Fruit fly (Drosophila melanogaster) whole organism, embryonic: ENCODE data around the gene Est-6.
A peak's percentile ranks its signal among the peaks of the same experiment; 100 is the strongest.

Source experiments
- Ada2b ChIP-seq: fragments of 200-800 bp; sonication (Bioruptor generic); IDR thresholded peaks from 2 replicates; pipeline ENCODE4 v1.3.6; 2022; ENCODE audit warnings: missing biosample characterization, missing genetic modification characterization
- Aef1 ChIP-seq: fragments of 200-800 bp; sonication (Bioruptor generic); IDR thresholded peaks from 3 replicates; pipeline ENCODE4 v1.3.6; 2022; ENCODE audit warnings: missing biosample characterization, missing genetic modification characterization
- Atf3 ChIP-seq: fragments of 200-800 bp; sonication (Bioruptor generic); optimal IDR thresholded peaks from 3 replicates; lab custom pipeline; 2016; ENCODE audit warnings: missing biosample characterization, missing genetic modification characterization
- Blimp-1 ChIP-seq: fragments of 200-800 bp; sonication (Bioruptor generic); optimal IDR thresholded peaks from 3 replicates; lab custom pipeline; 2018; ENCODE audit warnings: missing biosample characterization, missing genetic modification characterization, mild to moderate bottlenecking, moderate library complexity, missing genetic modification reagents
- CG10366 ChIP-seq: fragments of 200-800 bp; sonication (Bioruptor generic); IDR thresholded peaks from 2 replicates; pipeline ENCODE4 v1.3.6; 2022; ENCODE audit warnings: missing biosample characterization, missing genetic modification characterization
- CG10431 ChIP-seq: fragments of 200-800 bp; sonication (Bioruptor generic); optimal IDR thresholded peaks from 3 replicates; lab custom pipeline; 2018; ENCODE audit warnings: missing biosample characterization, mild to moderate bottlenecking, missing genetic modification characterization
- CG11456 ChIP-seq: fragments of 200-800 bp; sonication (Bioruptor generic); IDR thresholded peaks from 3 replicates; pipeline ENCODE4 v1.3.6; 2022; ENCODE audit warnings: missing biosample characterization, missing genetic modification characterization
- CG13287 ChIP-seq: fragments of 200-800 bp; sonication (Bioruptor generic); IDR thresholded peaks from 2 replicates; pipeline ENCODE4 v1.3.6; 2022; ENCODE audit warnings: missing biosample characterization, missing genetic modification characterization; ENCODE audit not compliant: partially characterized antibody
- CG16813 ChIP-seq: fragments of 200-800 bp; sonication (Bioruptor generic); IDR thresholded peaks from 3 replicates; pipeline ENCODE4 v1.3.6; 2022; ENCODE audit warnings: missing biosample characterization, missing genetic modification characterization; ENCODE audit not compliant: partially characterized antibody
- CG17802 ChIP-seq: fragments of 200-800 bp; sonication (Bioruptor generic); optimal IDR thresholded peaks from 2 replicates; lab custom pipeline; 2018; ENCODE audit warnings: missing biosample characterization, mild to moderate bottlenecking, missing genetic modification characterization, moderate library complexity
- CG18011 ChIP-seq: fragments of 200-800 bp; sonication (Bioruptor generic); optimal IDR thresholded peaks from 2 replicates; lab custom pipeline; 2017; ENCODE audit warnings: missing biosample characterization, missing genetic modification characterization, mild to moderate bottlenecking, moderate library complexity, missing genotype
- CG18262 ChIP-seq: fragments of 200-800 bp; optimal IDR thresholded peaks from 3 replicates; lab custom pipeline; 2019; ENCODE audit warnings: missing biosample characterization, mild to moderate bottlenecking, missing genetic modification characterization, moderate library complexity
- CG31365 ChIP-seq: fragments of 200-800 bp; sonication (Bioruptor generic); optimal IDR thresholded peaks from 2 replicates; lab custom pipeline; 2018; ENCODE audit warnings: missing biosample characterization, mild to moderate bottlenecking, missing genetic modification characterization
- CG32772 ChIP-seq: fragments of 200-800 bp; sonication (Bioruptor generic); IDR thresholded peaks from 2 replicates; pipeline ENCODE4 v1.3.6; 2022; ENCODE audit warnings: missing biosample characterization, missing genetic modification characterization
- CG33557 ChIP-seq: fragments of 200-800 bp; sonication (Bioruptor generic); optimal IDR thresholded peaks from 2 replicates; lab custom pipeline; 2019; ENCODE audit warnings: missing biosample characterization, mild to moderate bottlenecking, missing genetic modification characterization, moderate library complexity
- CG4360 ChIP-seq: fragments of 200-800 bp; sonication (Bioruptor generic); IDR thresholded peaks from 2 replicates; pipeline ENCODE4 v1.3.6; 2022; ENCODE audit warnings: missing biosample characterization, missing genetic modification characterization
- CG4404 ChIP-seq: fragments of 200-800 bp; sonication (Bioruptor generic); IDR thresholded peaks from 2 replicates; pipeline ENCODE4 v1.3.6; 2022; ENCODE audit warnings: missing biosample characterization, missing genetic modification characterization
- CG6254 ChIP-seq: fragments of 200-800 bp; sonication (Bioruptor generic); optimal IDR thresholded peaks from 3 replicates; lab custom pipeline; 2017; ENCODE audit warnings: mild to moderate bottlenecking, missing biosample characterization, missing genetic modification reagents, missing genetic modification characterization
- CG6791 ChIP-seq: fragments of 200-800 bp; sonication (Bioruptor generic); IDR thresholded peaks from 3 replicates; pipeline ENCODE4 v1.3.6; 2022; ENCODE audit warnings: missing biosample characterization, missing genetic modification characterization; ENCODE audit not compliant: partially characterized antibody
- CG6854 ChIP-seq: fragments of 200-800 bp; sonication (Bioruptor generic); optimal IDR thresholded peaks from 3 replicates; lab custom pipeline; 2017; ENCODE audit warnings: missing biosample characterization, mild to moderate bottlenecking, missing genetic modification characterization
- CG7963 ChIP-seq: fragments of 200-800 bp; sonication (Bioruptor generic); IDR thresholded peaks from 3 replicates; pipeline ENCODE4 v1.3.6; 2022; ENCODE audit warnings: missing biosample characterization, missing genetic modification characterization; ENCODE audit not compliant: partially characterized antibody
- CG9932 ChIP-seq: fragments of 200-800 bp; sonication (Bioruptor generic); IDR thresholded peaks from 2 replicates; pipeline ENCODE4 v1.3.6; 2022; ENCODE audit warnings: missing biosample characterization, missing genetic modification characterization
- CHES-1-like ChIP-seq: fragments of 200-800 bp; sonication (Bioruptor generic); optimal IDR thresholded peaks from 2 replicates; lab custom pipeline; 2016; ENCODE audit warnings: missing biosample characterization, missing genetic modification characterization
- CoRest ChIP-seq: fragments of 200-800 bp; sonication (Bioruptor generic); optimal IDR thresholded peaks from 3 replicates; lab custom pipeline; 2018; ENCODE audit warnings: missing biosample characterization, mild to moderate bottlenecking, missing genetic modification characterization, moderate library complexity
- Doc2 ChIP-seq: fragments of 200-800 bp; sonication (Bioruptor generic); IDR thresholded peaks from 2 replicates; pipeline ENCODE4 v1.3.6; 2022; ENCODE audit warnings: missing biosample characterization, missing genetic modification characterization
- Ets65A ChIP-seq: fragments of 200-800 bp; sonication (Bioruptor generic); peaks from one replicate; lab custom pipeline; 2016; ENCODE audit warnings: missing biosample characterization, missing genetic modification characterization
- Ets97D ChIP-seq: fragments of 200-800 bp; sonication (Bioruptor generic); optimal IDR thresholded peaks from 3 replicates; lab custom pipeline; 2016; ENCODE audit warnings: missing biosample characterization, missing genetic modification characterization
- HHEX ChIP-seq: fragments of 200-800 bp; sonication (Bioruptor generic); optimal IDR thresholded peaks from 3 replicates; lab custom pipeline; 2017; ENCODE audit warnings: missing biosample characterization, mild to moderate bottlenecking, missing genetic modification characterization, missing genetic modification reagents
- Nf-YA ChIP-seq: fragments of 200-800 bp; sonication (Bioruptor generic); IDR thresholded peaks from 2 replicates; pipeline ENCODE4 v1.3.6; 2022; ENCODE audit warnings: missing biosample characterization, missing genetic modification characterization
- Optix ChIP-seq: fragments of 200-800 bp; sonication (Bioruptor generic); IDR thresholded peaks from 3 replicates; pipeline ENCODE4 v1.3.6; 2022; ENCODE audit warnings: missing biosample characterization, missing genetic modification characterization
- Sox100B ChIP-seq: fragments of 200-800 bp; sonication (Bioruptor generic); optimal IDR thresholded peaks from 3 replicates; lab custom pipeline; 2018; ENCODE audit warnings: missing biosample characterization, mild to moderate bottlenecking, missing genetic modification characterization
- Spps ChIP-seq: fragments of 200-800 bp; sonication (Bioruptor generic); optimal IDR thresholded peaks from 2 replicates; lab custom pipeline; 2018; ENCODE audit warnings: missing biosample characterization, mild to moderate bottlenecking, missing genetic modification characterization
- ase ChIP-seq: fragments of 200-800 bp; sonication (Bioruptor generic); IDR thresholded peaks from 3 replicates; pipeline ENCODE4 v1.3.6; 2022; ENCODE audit warnings: missing biosample characterization, missing genetic modification characterization
- ato ChIP-seq: fragments of 200-800 bp; sonication (Bioruptor generic); IDR thresholded peaks from 2 replicates; pipeline ENCODE4 v1.3.6; 2022; ENCODE audit warnings: missing biosample characterization, missing genetic modification characterization; ENCODE audit not compliant: partially characterized antibody
- az2 ChIP-seq: fragments of 200-800 bp; sonication (Bioruptor generic); optimal IDR thresholded peaks from 3 replicates; lab custom pipeline; 2016; ENCODE audit warnings: missing biosample characterization, missing genetic modification characterization
- bcd ChIP-seq: fragments of 200-800 bp; sonication (Bioruptor generic); optimal IDR thresholded peaks from 2 replicates; lab custom pipeline; 2017; ENCODE audit warnings: missing biosample characterization, mild to moderate bottlenecking, missing genetic modification characterization
- cwo ChIP-seq: fragments of 200-800 bp; sonication (Bioruptor generic); optimal IDR thresholded peaks from 3 replicates; lab custom pipeline; 2017; ENCODE audit warnings: missing biosample characterization, missing genetic modification characterization, mild to moderate bottlenecking, moderate library complexity, missing genetic modification reagents
- dmrt99B ChIP-seq: fragments of 200-800 bp; sonication (Bioruptor generic); optimal IDR thresholded peaks from 2 replicates; lab custom pipeline; 2018; ENCODE audit warnings: missing biosample characterization, mild to moderate bottlenecking, missing genetic modification characterization, moderate library complexity
- exex ChIP-seq: fragments of 200-800 bp; sonication (Bioruptor generic); optimal IDR thresholded peaks from 4 replicates; lab custom pipeline; 2018; ENCODE audit warnings: missing biosample characterization, mild to moderate bottlenecking, missing genetic modification characterization, moderate library complexity
- fd102C ChIP-seq: fragments of 200-800 bp; sonication (Bioruptor generic); optimal IDR thresholded peaks from 2 replicates; lab custom pipeline; 2018; ENCODE audit warnings: missing biosample characterization, mild to moderate bottlenecking, missing genetic modification characterization, moderate library complexity
- fd64A ChIP-seq: fragments of 200-800 bp; sonication (Bioruptor generic); optimal IDR thresholded peaks from 3 replicates; lab custom pipeline; 2018; ENCODE audit warnings: missing biosample characterization, mild to moderate bottlenecking, missing genetic modification characterization
- ftz-f1 ChIP-seq: fragments of 200-800 bp; sonication (Bioruptor generic); optimal IDR thresholded peaks from 2 replicates; lab custom pipeline; 2016; ENCODE audit warnings: missing biosample characterization, missing genetic modification characterization
- hth ChIP-seq: fragments of >200 bp; optimal IDR thresholded peaks from 2 replicates; lab custom pipeline; 2017; ENCODE audit warnings: inconsistent platforms
- luna ChIP-seq: fragments of 200-800 bp; sonication (Bioruptor generic); optimal IDR thresholded peaks from 2 replicates; lab custom pipeline; 2016; ENCODE audit warnings: missing biosample characterization, missing genetic modification characterization
- onecut ChIP-seq: fragments of 200-800 bp; sonication (Bioruptor generic); IDR thresholded peaks from 2 replicates; pipeline ENCODE4 v1.3.6; 2022; ENCODE audit warnings: missing biosample characterization, missing genetic modification characterization
- prd ChIP-seq, 3 experiments: fragments of >200 bp in 2 of 3; fragments of 200-800 bp in 1 of 3; sonication (Bioruptor generic) in 1 of 3; optimal IDR thresholded peaks in 2 of 3; IDR thresholded peaks in 1 of 3; 2 replicates in 2 of 3; 3 replicates in 1 of 3; pipeline versions ENCODE4 v1.3.6 to Lab custom; 2017 to 2022; ENCODE audit warnings: missing biosample characterization in 1 of 3, missing genetic modification characterization in 1 of 3
- run ChIP-seq: fragments of 200-800 bp; sonication (Bioruptor generic); optimal IDR thresholded peaks from 3 replicates; lab custom pipeline; 2018; ENCODE audit warnings: missing biosample characterization, mild to moderate bottlenecking, missing genetic modification characterization
- seq ChIP-seq: fragments of 200-800 bp; sonication (Bioruptor generic); IDR thresholded peaks from 2 replicates; pipeline ENCODE4 v1.3.6; 2022; ENCODE audit warnings: missing biosample characterization, missing genetic modification characterization
- unc-4 ChIP-seq: fragments of 200-800 bp; sonication (Bioruptor generic); IDR thresholded peaks from 2 replicates; pipeline ENCODE4 v1.3.6; 2022; ENCODE audit warnings: missing biosample characterization, missing genetic modification characterization; ENCODE audit not compliant: partially characterized antibody
- vfl ChIP-seq: fragments of 200-800 bp; sonication (Bioruptor generic); optimal IDR thresholded peaks from 2 replicates; lab custom pipeline; 2016; ENCODE audit warnings: missing biosample characterization, missing genetic modification characterization
- vnd ChIP-seq: fragments of 200-800 bp; sonication (Bioruptor generic); IDR thresholded peaks from 3 replicates; pipeline ENCODE4 v1.3.6; 2022; ENCODE audit warnings: missing biosample characterization, missing genetic modification characterization; ENCODE audit not compliant: partially characterized antibody

Est-6 gene

DNA sequence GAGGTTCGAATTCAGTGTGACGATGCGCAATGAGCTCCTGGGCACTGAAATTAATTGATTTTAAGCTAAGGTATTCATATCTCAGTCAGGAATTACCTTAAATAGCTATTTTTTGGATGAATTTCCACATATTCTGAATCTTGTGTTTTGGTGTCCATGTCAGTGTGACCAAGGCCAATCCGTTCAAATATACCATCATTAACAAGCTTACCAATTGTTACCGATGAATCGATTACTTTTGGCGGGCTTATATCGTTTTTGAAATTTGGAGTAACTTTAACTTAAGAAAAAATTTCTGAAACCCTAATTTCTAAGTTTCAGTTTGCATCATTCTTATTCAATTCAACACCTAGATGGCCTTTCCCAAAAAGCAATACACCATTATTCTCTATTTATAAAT is 17.2 kb downstream of the Est-6 start, which contains the start of gene Tsen54 (continued):
- no peak for TF ChIP-seq CG33557
- TF ChIP-seq CoRest (tag; lab: Kevin White, UChicago): no peak
- no peak for TF ChIP-seq fd64A (GFP tag; lab: Kevin White, UChicago)
- peak; percentile 72 for TF ChIP-seq CG6791 (GFP tag; lab: Robert Waterston, UW)
- no peak for TF ChIP-seq CG31365 (tag; lab: Kevin White, UChicago)
- no peak for TF ChIP-seq dmrt99B (tag; lab: Kevin White, UChicago)
- peak; percentile 20 for TF ChIP-seq Ets97D (GFP tag; lab: Kevin White, UChicago)
- TF ChIP-seq CG16813 (GFP tag; lab: Robert Waterston, UW): peak; percentile 59
- TF ChIP-seq CHES-1-like (GFP tag; lab: Kevin White, UChicago): no peak
- no peak for TF ChIP-seq hth (lab: Kevin White, UChicago)
- no peak for TF ChIP-seq Blimp-1
- TF ChIP-seq ftz-f1 (GFP tag; lab: Kevin White, UChicago): no peak
- TF ChIP-seq Sox100B: no peak
- TF ChIP-seq Ada2b (GFP tag; lab: Robert Waterston, UW): no peak
- TF ChIP-seq seq (GFP tag; lab: Robert Waterston, UW): no peak
- no peak for TF ChIP-seq Spps (tag; lab: Kevin White, UChicago)
- no peak for TF ChIP-seq az2 (GFP tag; lab: Kevin White, UChicago)
- peak; percentile 80 for TF ChIP-seq unc-4 (GFP tag; lab: Robert Waterston, UW)
- TF ChIP-seq Ets65A (GFP tag; lab: Kevin White, UChicago): no peak
- TF ChIP-seq ato (GFP tag; lab: Robert Waterston, UW): peak; percentile 50; the same call in 1 of the 2 replicates
- peak; percentile 84 for TF ChIP-seq CG13287 (GFP tag; lab: Robert Waterston, UW)
- TF ChIP-seq Doc2 (GFP tag; lab: Robert Waterston, UW): no peak
- no peak for TF ChIP-seq bcd (GFP tag; lab: Kevin White, UChicago)
- TF ChIP-seq CG6854 (GFP tag; lab: Kevin White, UChicago): no peak
- TF ChIP-seq CG18262: no peak
- TF ChIP-seq fd102C: no peak
- TF ChIP-seq onecut (GFP tag; lab: Robert Waterston, UW): no peak
- no peak for TF ChIP-seq CG18011 (GFP tag; lab: Kevin White, UChicago)
- no peak for TF ChIP-seq CG4404 (GFP tag; lab: Robert Waterston, UW)
- TF ChIP-seq vnd: no peak
- TF ChIP-seq CG11456 (GFP tag; lab: Robert Waterston, UW): no peak
- peak; percentile 61; the same call in 1 of the 3 replicates for TF ChIP-seq CG7963 (GFP tag; lab: Robert Waterston, UW)
- no peak for TF ChIP-seq Nf-YA (GFP tag; lab: Robert Waterston, UW)
- no peak for TF ChIP-seq Aef1 (GFP tag; lab: Robert Waterston, UW)
- no peak for TF ChIP-seq CG9932 (GFP tag; lab: Robert Waterston, UW)
- TF ChIP-seq CG32772 (GFP tag; lab: Robert Waterston, UW): no peak
- no peak for TF ChIP-seq prd (optimal IDR thresholded peaks at IDR 0.05; lab: Kevin White, UChicago)
- TF ChIP-seq prd (GFP tag; IDR thresholded peaks at IDR 0.05; lab: Robert Waterston, UW): no peak
- TF ChIP-seq luna (GFP tag; lab: Kevin White, UChicago): no peak
- no peak for TF ChIP-seq Atf3 (GFP tag; lab: Kevin White, UChicago)
- TF ChIP-seq Optix (GFP tag; lab: Robert Waterston, UW): no peak
- TF ChIP-seq HHEX: no peak
- TF ChIP-seq run: no peak
- TF ChIP-seq CG10366 (GFP tag; lab: Robert Waterston, UW): no peak
- no peak for TF ChIP-seq CG10431 (GFP tag; lab: Kevin White, UChicago)
- TF ChIP-seq CG6254 (GFP tag; lab: Kevin White, UChicago): no peak
- no peak for TF ChIP-seq CG4360 (GFP tag; lab: Robert Waterston, UW)
- TF ChIP-seq ase: no peak
- TF ChIP-seq exex (tag; lab: Kevin White, UChicago): no peak
- no peak for TF ChIP-seq vfl (GFP tag; lab: Kevin White, UChicago)
- TF ChIP-seq CG17802 (tag; lab: Kevin White, UChicago): no peak
- no peak for TF ChIP-seq cwo
